Fruit fly (Drosophila melanogaster) Kc167 (cell line): Measurements from ENCODE around the gene Dus3.

Experiments used
- Myc ChIP-seq: fragments of >200 bp; optimal IDR thresholded peaks from 2 replicates; lab custom pipeline; 2017; ENCODE audit warnings: missing external identifiers
- Sin3A ChIP-seq: fragments of >200 bp; optimal IDR thresholded peaks from 2 replicates; lab custom pipeline; 2018; ENCODE audit warnings: missing external identifiers
- insv ChIP-seq: fragments of >200 bp; optimal IDR thresholded peaks from 3 replicates; lab custom pipeline; 2018; ENCODE audit warnings: missing external identifiers

- no peak for TF ChIP-seq insv
- no peak for TF ChIP-seq Myc (lab: Kevin White, UChicago)
- TF ChIP-seq Sin3A (lab: Kevin White, UChicago) = no peak
These were observed 29.3 kb downstream of the Dus3 start for dm6 chr2L:19787930-19788329.
